Fruit fly (Drosophila melanogaster): Measurements from ENCODE around the gene CG42590.

DNA sequence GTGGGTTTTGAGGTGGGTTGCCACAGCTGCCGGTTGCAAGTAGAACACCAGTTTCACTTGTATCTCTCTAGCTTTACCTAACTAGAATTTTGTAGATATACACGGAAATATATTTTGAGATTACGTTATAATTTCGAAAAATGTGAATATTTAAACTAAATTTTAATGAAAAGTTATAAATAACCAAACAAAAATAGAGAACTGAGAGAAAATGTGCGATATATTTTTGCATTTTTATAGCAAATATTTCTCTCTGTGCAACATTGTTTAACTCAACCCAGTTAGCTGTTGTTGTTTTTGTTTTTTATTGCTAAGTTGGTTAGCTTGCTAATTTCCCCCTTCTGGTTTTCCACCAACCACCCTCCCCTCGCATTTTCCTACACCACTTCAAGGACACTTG, 25.4 kb downstream of the CG42590 start:
- TF ChIP-seq CG8478 (optimal IDR thresholded peaks at IDR 0.05), result no peak
- no peak for TF ChIP-seq pan (optimal IDR thresholded peaks at IDR 0.05)
- no peak for TF ChIP-seq EcR (GFP tag; optimal IDR thresholded peaks at IDR 0.05)
- no peak for TF ChIP-seq psq (optimal IDR thresholded peaks at IDR 0.05)
- TF ChIP-seq usp (GFP tag; optimal IDR thresholded peaks at IDR 0.05), result no peak
- no peak for TF ChIP-seq Dll (optimal IDR thresholded peaks at IDR 0.05)
